Fruit fly (Drosophila melanogaster): ENCODE data around the gene Osi9.

- TF ChIP-seq CG11617 (GFP tag; optimal IDR thresholded peaks at IDR 0.05), result no peak
- TF ChIP-seq CG7101 (tag; optimal IDR thresholded peaks at IDR 0.05), result no peak
- no peak for TF ChIP-seq Crg-1 (GFP tag; optimal IDR thresholded peaks at IDR 0.05)
- TF ChIP-seq CG1620 (GFP tag; optimal IDR thresholded peaks at IDR 0.05), result no peak
- TF ChIP-seq Mnt (GFP tag; optimal IDR thresholded peaks at IDR 0.05), result no peak
- TF ChIP-seq CG7045 (GFP tag; optimal IDR thresholded peaks at IDR 0.05), result no peak
- no peak for TF ChIP-seq kay (GFP tag; ENCODE audit: borderline replicate concordance)
- no peak for TF ChIP-seq toe (GFP tag; optimal IDR thresholded peaks at IDR 0.05)
Measured at dm6 chr3R:6240263-6240662, 19.7 kb upstream of the Osi9 start.

Measured in whole organism, adult.